Fruit fly (Drosophila melanogaster) whole organism, prepupa: Measurements from ENCODE around the gene Arfrp1.

Experiments
- Blimp-1 ChIP-seq: fragments of 200-800 bp; sonication (Bioruptor generic); optimal IDR thresholded peaks from 3 replicates; lab custom pipeline; 2017; ENCODE audit warnings: missing biosample characterization, missing genetic modification characterization, mild to moderate bottlenecking, moderate library complexity, missing genetic modification reagents
- CG10669 ChIP-seq: fragments of 200-800 bp; sonication (Bioruptor generic); optimal IDR thresholded peaks from 3 replicates; lab custom pipeline; 2018; ENCODE audit warnings: missing biosample characterization, mild to moderate bottlenecking, missing genetic modification characterization, moderate library complexity
- CG11294 ChIP-seq: fragments of 200-800 bp; sonication (Bioruptor generic); IDR thresholded peaks from 2 replicates; pipeline ENCODE4 v1.3.6; 2022; ENCODE audit warnings: missing biosample characterization, missing genetic modification characterization
- CG11762 ChIP-seq: fragments of 200-800 bp; sonication (Bioruptor generic); optimal IDR thresholded peaks from 3 replicates; lab custom pipeline; 2016; ENCODE audit warnings: missing biosample characterization, missing genetic modification characterization; ENCODE audit not compliant: insufficient read depth
- CG11902 ChIP-seq: fragments of 200-800 bp; sonication (Bioruptor generic); optimal IDR thresholded peaks from 3 replicates; lab custom pipeline; 2016; ENCODE audit warnings: missing biosample characterization, missing genetic modification characterization
- CG15336 ChIP-seq: fragments of 200-800 bp; sonication (Bioruptor generic); IDR thresholded peaks from 2 replicates; pipeline ENCODE4 v1.3.6; 2022; ENCODE audit warnings: missing biosample characterization, missing genetic modification characterization
- CG1621 ChIP-seq: fragments of 200-800 bp; sonication (Bioruptor generic); optimal IDR thresholded peaks from 3 replicates; lab custom pipeline; 2018; ENCODE audit warnings: missing biosample characterization, mild to moderate bottlenecking, missing genetic modification characterization
- CG16779 ChIP-seq: fragments of 200-800 bp; sonication (Bioruptor generic); optimal IDR thresholded peaks from 3 replicates; lab custom pipeline; 2017; ENCODE audit warnings: missing biosample characterization, mild to moderate bottlenecking, missing genetic modification characterization
- CG3032 ChIP-seq: fragments of 200-800 bp; optimal IDR thresholded peaks from 2 replicates; lab custom pipeline; 2019; ENCODE audit warnings: missing biosample characterization, mild to moderate bottlenecking, missing genetic modification characterization, moderate library complexity
- CG31627 ChIP-seq: fragments of 200-800 bp; sonication (Bioruptor generic); optimal IDR thresholded peaks from 3 replicates; lab custom pipeline; 2016; ENCODE audit warnings: missing biosample characterization, missing genetic modification characterization
- CG32006 ChIP-seq: fragments of 200-800 bp; sonication (Bioruptor generic); optimal IDR thresholded peaks from 3 replicates; lab custom pipeline; 2017; ENCODE audit warnings: missing biosample characterization, mild to moderate bottlenecking, missing genetic modification characterization
- CG3919 ChIP-seq: fragments of 200-800 bp; sonication (Bioruptor generic); optimal IDR thresholded peaks from 3 replicates; lab custom pipeline; 2016; ENCODE audit warnings: missing biosample characterization, missing genetic modification characterization
- CG4318 ChIP-seq: fragments of 200-800 bp; sonication (Bioruptor generic); optimal IDR thresholded peaks from 3 replicates; lab custom pipeline; 2017; ENCODE audit warnings: missing biosample characterization, mild to moderate bottlenecking, missing genetic modification characterization
- CG6163 ChIP-seq: fragments of 200-800 bp; sonication (Bioruptor generic); IDR thresholded peaks from 3 replicates; pipeline ENCODE4 v1.3.6; 2022; ENCODE audit warnings: missing biosample characterization, missing genetic modification characterization
- CG6276 ChIP-seq: fragments of 200-800 bp; sonication (Bioruptor generic); optimal IDR thresholded peaks from 2 replicates; lab custom pipeline; 2017; ENCODE audit warnings: missing biosample characterization, mild to moderate bottlenecking, missing genetic modification characterization
- CG7368 ChIP-seq: fragments of 200-800 bp; sonication (Bioruptor generic); optimal IDR thresholded peaks from 3 replicates; lab custom pipeline; 2016; ENCODE audit warnings: missing biosample characterization, missing genetic modification characterization
- CG8119 ChIP-seq: fragments of 200-800 bp; sonication (Bioruptor generic); IDR thresholded peaks from 3 replicates; pipeline ENCODE4 v1.3.6; 2022; ENCODE audit warnings: missing biosample characterization, missing genetic modification characterization
- CG8319 ChIP-seq: fragments of 200-800 bp; sonication (Bioruptor generic); optimal IDR thresholded peaks from 3 replicates; lab custom pipeline; 2016; ENCODE audit warnings: missing biosample characterization, missing genetic modification characterization
- CG9139 ChIP-seq: fragments of 200-800 bp; sonication (Bioruptor generic); optimal IDR thresholded peaks from 3 replicates; lab custom pipeline; 2017; ENCODE audit warnings: missing biosample characterization, mild to moderate bottlenecking, missing genetic modification characterization
- Eip75B ChIP-seq: fragments of 200-800 bp; sonication (Bioruptor generic); optimal IDR thresholded peaks from 3 replicates; lab custom pipeline; 2016; ENCODE audit warnings: missing biosample characterization, missing genetic modification characterization
- Eip78C ChIP-seq: fragments of 200-800 bp; sonication (Bioruptor generic); peaks from one replicate; lab custom pipeline; 2016; ENCODE audit warnings: missing biosample characterization, missing genetic modification characterization
- Ets21C ChIP-seq: fragments of 200-800 bp; sonication (Bioruptor generic); optimal IDR thresholded peaks from 3 replicates; lab custom pipeline; 2016; ENCODE audit warnings: missing biosample characterization, missing genetic modification characterization
- Ets96B ChIP-seq: fragments of 200-800 bp; optimal IDR thresholded peaks from 2 replicates; lab custom pipeline; 2019; ENCODE audit warnings: missing biosample characterization, mild to moderate bottlenecking, missing genetic modification characterization, moderate library complexity
- Gug ChIP-seq: fragments of 200-800 bp; sonication (Bioruptor generic); IDR thresholded peaks from 2 replicates; pipeline ENCODE4 v1.3.6; 2022; ENCODE audit warnings: missing biosample characterization, missing genetic modification characterization
- Hr38 ChIP-seq: sonication (Bioruptor generic); optimal IDR thresholded peaks from 2 replicates; lab custom pipeline; 2016; ENCODE audit warnings: missing biosample characterization, missing genetic modification characterization
- Hr4 ChIP-seq: fragments of 200-800 bp; sonication (Bioruptor generic); optimal IDR thresholded peaks from 3 replicates; lab custom pipeline; 2016; ENCODE audit warnings: missing biosample characterization, missing genetic modification characterization
- Met ChIP-seq: fragments of 200-800 bp; sonication (Bioruptor generic); optimal IDR thresholded peaks from 3 replicates; lab custom pipeline; 2016; ENCODE audit warnings: missing biosample characterization, missing genetic modification characterization
- OdsH ChIP-seq: fragments of 200-800 bp; sonication (Bioruptor generic); optimal IDR thresholded peaks from 3 replicates; lab custom pipeline; 2016; ENCODE audit warnings: missing biosample characterization, missing genetic modification characterization
- Smox ChIP-seq: fragments of 200-800 bp; sonication (Bioruptor generic); optimal IDR thresholded peaks from 3 replicates; lab custom pipeline; 2016; ENCODE audit warnings: missing biosample characterization, missing genetic modification characterization
- Sox102F ChIP-seq: fragments of 200-800 bp; sonication (Bioruptor generic); optimal IDR thresholded peaks from 2 replicates; lab custom pipeline; 2016; ENCODE audit warnings: missing biosample characterization, mild to moderate bottlenecking, missing genetic modification characterization
- Sox14 ChIP-seq: fragments of 200-800 bp; sonication (Bioruptor generic); optimal IDR thresholded peaks from 3 replicates; lab custom pipeline; 2016; ENCODE audit warnings: missing biosample characterization, missing genetic modification characterization
- Sox15 ChIP-seq: fragments of 200-800 bp; sonication (Bioruptor generic); optimal IDR thresholded peaks from 3 replicates; lab custom pipeline; 2016; ENCODE audit warnings: missing biosample characterization, missing genetic modification characterization
- acj6 ChIP-seq: fragments of 200-800 bp; sonication (Bioruptor generic); optimal IDR thresholded peaks from 3 replicates; lab custom pipeline; 2016; ENCODE audit warnings: missing biosample characterization, missing genetic modification characterization
- cyc ChIP-seq: fragments of 200-800 bp; sonication (Bioruptor generic); optimal IDR thresholded peaks from 3 replicates; lab custom pipeline; 2016; ENCODE audit warnings: missing biosample characterization, missing genetic modification characterization
- dac ChIP-seq: fragments of 200-800 bp; sonication (Bioruptor generic); optimal IDR thresholded peaks from 2 replicates; lab custom pipeline; 2017; ENCODE audit warnings: missing biosample characterization, mild to moderate bottlenecking, missing genetic modification characterization
- eg ChIP-seq: fragments of 200-800 bp; sonication (Bioruptor generic); IDR thresholded peaks from 3 replicates; pipeline ENCODE4 v1.3.6; 2022; ENCODE audit warnings: missing biosample characterization, missing genetic modification characterization
- esn ChIP-seq: fragments of 200-800 bp; sonication (Bioruptor generic); optimal IDR thresholded peaks from 2 replicates; lab custom pipeline; 2016; ENCODE audit warnings: missing biosample characterization, mild to moderate bottlenecking, missing genetic modification characterization, moderate library complexity
- fd59A ChIP-seq: fragments of 200-800 bp; sonication (Bioruptor generic); optimal IDR thresholded peaks from 2 replicates; lab custom pipeline; 2017; ENCODE audit warnings: missing biosample characterization, mild to moderate bottlenecking, missing genetic modification characterization, missing genetic modification reagents
- fkh ChIP-seq: fragments of 200-800 bp; sonication (Bioruptor generic); optimal IDR thresholded peaks from 3 replicates; lab custom pipeline; 2017; ENCODE audit warnings: missing biosample characterization, mild to moderate bottlenecking, missing genetic modification characterization, moderate library complexity
- lz ChIP-seq: fragments of 200-800 bp; sonication (Bioruptor generic); optimal IDR thresholded peaks from 3 replicates; lab custom pipeline; 2016; ENCODE audit warnings: missing biosample characterization, missing genetic modification characterization
- pdm3 ChIP-seq: fragments of 200-800 bp; sonication (Bioruptor generic); optimal IDR thresholded peaks from 3 replicates; lab custom pipeline; 2016; ENCODE audit warnings: missing biosample characterization, missing genetic modification characterization
- salr ChIP-seq, 2 experiments: fragments of 200-800 bp; sonication (Bioruptor generic); optimal IDR thresholded peaks; 3 replicates each; lab custom pipeline; 2016 to 2018; ENCODE audit warnings: missing biosample characterization in 2 of 2, missing genetic modification characterization in 2 of 2, mild to moderate bottlenecking in 1 of 2
- spab ChIP-seq: fragments of 200-800 bp; sonication (Bioruptor generic); optimal IDR thresholded peaks from 2 replicates; lab custom pipeline; 2017; ENCODE audit warnings: missing biosample characterization, mild to moderate bottlenecking, missing genetic modification characterization, missing genetic modification reagents
- ss ChIP-seq, 2 experiments: fragments of 200-800 bp; sonication (Bioruptor generic); optimal IDR thresholded peaks; 2 replicates in 1 of 2; 3 replicates in 1 of 2; lab custom pipeline; 2017 to 2018; ENCODE audit warnings: mild to moderate bottlenecking in 2 of 2, missing biosample characterization in 2 of 2, missing genetic modification characterization in 2 of 2, moderate library complexity in 1 of 2
- svp ChIP-seq: fragments of 200-800 bp; sonication (Bioruptor generic); peaks from one replicate; lab custom pipeline; 2016; ENCODE audit warnings: missing biosample characterization, missing genetic modification characterization
- vri ChIP-seq: fragments of 200-800 bp; sonication (Bioruptor generic); optimal IDR thresholded peaks from 3 replicates; lab custom pipeline; 2016; ENCODE audit warnings: missing biosample characterization, mild to moderate bottlenecking, missing genetic modification characterization

Arfrp1 gene

DNA sequence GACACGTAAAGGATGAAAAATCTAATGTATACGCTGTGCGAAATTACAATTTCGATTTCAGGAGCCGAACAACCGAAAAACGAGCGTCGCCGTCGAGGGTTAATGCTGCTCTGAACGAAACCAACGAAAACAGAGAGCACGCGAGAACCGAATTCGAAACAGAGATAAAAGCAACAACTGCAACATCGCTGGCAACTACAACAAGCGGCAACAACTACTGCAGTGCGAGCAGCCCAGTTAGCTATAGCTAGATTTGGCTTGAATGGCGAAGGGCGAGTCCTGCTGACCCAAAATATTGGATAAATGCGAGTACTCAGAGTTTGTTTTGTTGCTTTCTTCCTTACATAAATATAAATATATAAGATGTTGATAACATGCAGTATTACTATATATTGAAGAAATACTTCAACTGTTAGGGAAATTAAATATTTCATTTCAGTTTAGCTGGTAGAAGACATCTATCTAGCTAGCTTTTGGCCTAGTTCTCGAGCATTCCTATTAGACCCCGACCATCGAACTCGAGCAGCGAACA is 28.1 kb downstream of the Arfrp1 start, which contains the start of gene fend (continued):
- TF ChIP-seq lz (peak; percentile 24), OdsH (GFP tag; lab: Kevin White, UChicago) (peak; percentile 19), dac (GFP tag; lab: Kevin White, UChicago) (peak; percentile 22), Ets21C (no peak), CG9139 (GFP tag; lab: Kevin White, UChicago) (no peak), Eip78C (GFP tag; lab: Kevin White, UChicago) (peak; percentile 86), svp (GFP tag; lab: Kevin White, UChicago) (peak; percentile 78), CG6163 (GFP tag; lab: Robert Waterston, UW) (0 out of 3 replicates have a peak, but pooled peaks have one; percentile 6), spab (GFP tag; lab: Kevin White, UChicago) (no peak), Smox (no peak), CG8319 (GFP tag; lab: Kevin White, UChicago) (no peak), vri (GFP tag; lab: Kevin White, UChicago) (no peak), CG4318 (GFP tag; lab: Kevin White, UChicago) (peak; percentile 2), CG10669 (GFP tag; lab: Kevin White, UChicago) (peak; percentile 40), Met (GFP tag; lab: Kevin White, UChicago) (peak; percentile 2), Sox15 (GFP tag; lab: Kevin White, UChicago) (no peak), Sox102F (GFP tag; lab: Kevin White, UChicago) (no peak), salr (GFP tag; optimal IDR thresholded peaks at IDR 0.05; lab: Kevin White, UChicago) (peak in 1 of 2 experiments; percentile 11), CG7368 (no peak), CG15336 (GFP tag; lab: Robert Waterston, UW) (no peak), CG31627 (no peak), cyc (GFP tag; lab: Kevin White, UChicago) (no peak), CG3032 (tag; lab: Kevin White, UChicago) (peak; percentile 34), eg (GFP tag; lab: Robert Waterston, UW) (no peak), CG6276 (GFP tag; lab: Kevin White, UChicago) (peak; percentile 28)

DNA sequence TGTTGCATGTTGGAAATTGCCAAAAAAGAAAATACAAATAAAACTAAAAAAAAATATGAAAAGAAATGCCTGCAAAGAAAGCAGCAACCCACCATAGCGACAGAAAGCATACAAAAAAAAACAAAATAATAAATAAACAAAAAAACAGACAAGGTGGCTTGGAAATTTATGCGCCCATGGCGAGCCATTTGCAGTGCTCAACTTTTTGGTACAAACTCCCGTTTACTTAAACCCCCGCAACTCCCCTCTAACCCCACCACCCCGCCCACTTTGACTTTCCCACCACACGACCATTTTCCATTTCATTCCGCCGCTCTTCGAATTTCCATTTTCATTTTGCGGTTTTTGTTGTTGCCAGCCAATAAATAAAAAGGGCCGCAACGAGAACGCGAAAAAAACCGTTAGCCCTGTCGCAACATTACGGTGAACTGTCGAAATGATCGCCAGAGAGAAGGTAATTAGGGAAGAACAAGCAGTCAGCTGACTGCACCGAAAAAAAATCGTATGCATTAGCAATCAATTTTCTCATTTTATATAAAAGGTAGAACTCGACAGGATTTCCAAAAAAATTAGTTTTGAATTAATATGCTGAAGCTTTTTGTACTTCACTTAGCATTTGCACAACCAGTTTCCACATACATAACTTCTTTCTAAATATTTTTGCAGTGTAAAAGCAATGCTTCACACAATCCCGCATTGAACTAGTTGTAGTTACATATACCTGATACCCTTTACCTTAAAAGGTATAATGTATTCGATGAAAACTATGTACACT is 30.1 kb downstream of the Arfrp1 start:
- TF ChIP-seq Eip78C (GFP tag; lab: Kevin White, UChicago) = peak; percentile 81
- peak; percentile 18 for TF ChIP-seq CG3919 (GFP tag; lab: Kevin White, UChicago)
- TF ChIP-seq Smox = no peak
- TF ChIP-seq Sox102F (GFP tag; lab: Kevin White, UChicago) = no peak
- TF ChIP-seq dac (GFP tag; lab: Kevin White, UChicago) = no peak
- peak; percentile 40 for TF ChIP-seq Hr4 (GFP tag; lab: Kevin White, UChicago)
- no peak for TF ChIP-seq Blimp-1 (GFP tag; lab: Kevin White, UChicago)
- TF ChIP-seq Ets96B (tag; lab: Kevin White, UChicago) = peak; percentile 2
- no peak for TF ChIP-seq Gug
- peak in 1 of 2 experiments; percentile 32 for TF ChIP-seq ss (GFP tag; optimal IDR thresholded peaks at IDR 0.05; lab: Kevin White, UChicago)
- no peak for TF ChIP-seq Hr38 (GFP tag; lab: Kevin White, UChicago)
- TF ChIP-seq CG1621 = no peak
- peak; percentile 50 for TF ChIP-seq CG32006 (GFP tag; lab: Kevin White, UChicago)
- TF ChIP-seq esn (GFP tag; lab: Kevin White, UChicago) = no peak
- TF ChIP-seq CG16779 (tag; lab: Kevin White, UChicago) = no peak
- TF ChIP-seq CG9139 (GFP tag; lab: Kevin White, UChicago) = no peak
- peak; percentile 10 for TF ChIP-seq pdm3 (GFP tag; lab: Kevin White, UChicago)
- TF ChIP-seq cyc (GFP tag; lab: Kevin White, UChicago) = no peak
- TF ChIP-seq CG6276 (GFP tag; lab: Kevin White, UChicago) = no peak
- peak; percentile 10 for TF ChIP-seq CG31627
- no peak for TF ChIP-seq acj6 (GFP tag; lab: Kevin White, UChicago)
- no peak for TF ChIP-seq Sox14
- TF ChIP-seq lz = no peak
- TF ChIP-seq Ets21C = no peak
- TF ChIP-seq CG8119 = no peak; the same call in 2 of the 3 replicates
- peak; percentile 27 for TF ChIP-seq svp (GFP tag; lab: Kevin White, UChicago)
- TF ChIP-seq CG11902 (GFP tag; lab: Kevin White, UChicago) = no peak
- no peak for TF ChIP-seq CG3032 (tag; lab: Kevin White, UChicago)
- TF ChIP-seq Eip75B (GFP tag; lab: Kevin White, UChicago) = no peak
- TF ChIP-seq fd59A = no peak
- peak; percentile 38; the same call in 1 of the 3 replicates for TF ChIP-seq eg (GFP tag; lab: Robert Waterston, UW)
- no peak for TF ChIP-seq fkh (GFP tag; lab: Kevin White, UChicago)
- 0 out of 2 replicates have a peak, but pooled peaks have one; percentile 9 for TF ChIP-seq CG11294
- no peak for TF ChIP-seq CG11762
